Fruit fly (Drosophila melanogaster) S2 (cell line): ENCODE data around the gene CG43051.

Experiments
- CG8478 ChIP-seq: fragments of >200 bp; optimal IDR thresholded peaks from 2 replicates; lab custom pipeline; 2018
- CTCF ChIP-seq, 2 experiments: fragments of >200 bp; optimal IDR thresholded peaks; 2 replicates each; lab custom pipeline; 2018

dm6 chr2L:12498538-12498937 is 9.2 kb upstream of the CG43051 start:
- TF ChIP-seq CG8478 (lab: Kevin White, UChicago), result no peak
- TF ChIP-seq CTCF (optimal IDR thresholded peaks at IDR 0.05; lab: Kevin White, UChicago), result no peak
